Fruit fly (Drosophila melanogaster) whole organism, embryonic: Measurements from ENCODE around the gene bon.

Experiments used
- Bgb ChIP-seq: fragments of 200-800 bp; sonication (Bioruptor generic); IDR thresholded peaks from 2 replicates; pipeline ENCODE4 v1.3.6; 2022; ENCODE audit warnings: missing biosample characterization, missing genetic modification characterization; ENCODE audit not compliant: partially characterized antibody
- CG10267 ChIP-seq: fragments of 200-800 bp; sonication (Bioruptor generic); optimal IDR thresholded peaks from 2 replicates; lab custom pipeline; 2018; ENCODE audit warnings: missing biosample characterization, mild to moderate bottlenecking, missing genetic modification characterization, moderate library complexity
- CG10654 ChIP-seq: fragments of 200-800 bp; sonication (Bioruptor generic); optimal IDR thresholded peaks from 2 replicates; lab custom pipeline; 2016; ENCODE audit warnings: missing biosample characterization, missing genetic modification characterization
- CG10979 ChIP-seq: fragments of 200-800 bp; sonication (Bioruptor generic); optimal IDR thresholded peaks from 2 replicates; lab custom pipeline; 2018; ENCODE audit warnings: missing biosample characterization, mild to moderate bottlenecking, missing genetic modification characterization, moderate library complexity
- CG12236 ChIP-seq: fragments of 200-800 bp; sonication (Bioruptor generic); optimal IDR thresholded peaks from 2 replicates; lab custom pipeline; 2016; ENCODE audit warnings: missing biosample characterization, missing genetic modification characterization
- CG12391 ChIP-seq: fragments of 200-800 bp; sonication (Bioruptor generic); optimal IDR thresholded peaks from 3 replicates; lab custom pipeline; 2018; ENCODE audit warnings: missing biosample characterization, mild to moderate bottlenecking, missing genetic modification characterization, moderate library complexity
- CG13424 ChIP-seq: fragments of 200-800 bp; sonication (Bioruptor generic); optimal IDR thresholded peaks from 2 replicates; lab custom pipeline; 2019; ENCODE audit warnings: missing biosample characterization, mild to moderate bottlenecking, missing genetic modification characterization, moderate library complexity
- CG1647 ChIP-seq: fragments of 200-800 bp; sonication (Bioruptor generic); optimal IDR thresholded peaks from 3 replicates; lab custom pipeline; 2016; ENCODE audit warnings: missing biosample characterization, missing genetic modification characterization
- CG2116 ChIP-seq: fragments of 200-800 bp; sonication (Bioruptor generic); optimal IDR thresholded peaks from 3 replicates; lab custom pipeline; 2018; ENCODE audit warnings: missing biosample characterization, mild to moderate bottlenecking, missing genetic modification characterization
- CG2678 ChIP-seq: fragments of 200-800 bp; sonication (Bioruptor generic); optimal IDR thresholded peaks from 3 replicates; lab custom pipeline; 2019; ENCODE audit warnings: missing biosample characterization, mild to moderate bottlenecking, missing genetic modification characterization, moderate library complexity
- CG30403 ChIP-seq: fragments of 200-800 bp; sonication (Bioruptor generic); optimal IDR thresholded peaks from 3 replicates; lab custom pipeline; 2016; ENCODE audit warnings: missing biosample characterization, missing genetic modification characterization
- CG32532 ChIP-seq: fragments of 200-800 bp; sonication (Bioruptor generic); IDR thresholded peaks from 2 replicates; pipeline ENCODE4 v1.3.6; 2022; ENCODE audit warnings: missing biosample characterization, missing genetic modification characterization
- CG32767 ChIP-seq: fragments of 200-800 bp; sonication (Bioruptor generic); IDR thresholded peaks from 2 replicates; pipeline ENCODE4 v1.3.6; 2022; ENCODE audit warnings: missing biosample characterization, missing genetic modification characterization
- CG4328 ChIP-seq: fragments of 200-800 bp; sonication (Bioruptor generic); optimal IDR thresholded peaks from 3 replicates; lab custom pipeline; 2017; ENCODE audit warnings: missing biosample characterization, missing genetic modification reagents, missing genetic modification characterization
- CG5953 ChIP-seq: fragments of 200-800 bp; sonication (Bioruptor generic); IDR thresholded peaks from 2 replicates; pipeline ENCODE4 v1.3.6; 2022; ENCODE audit warnings: missing biosample characterization, missing genetic modification characterization
- CG7928 ChIP-seq: fragments of 200-800 bp; sonication (Bioruptor generic); optimal IDR thresholded peaks from 2 replicates; lab custom pipeline; 2017; ENCODE audit warnings: missing biosample characterization, mild to moderate bottlenecking, missing genetic modification characterization
- CG9727 ChIP-seq: fragments of 200-800 bp; sonication (Bioruptor generic); optimal IDR thresholded peaks from 3 replicates; lab custom pipeline; 2017; ENCODE audit warnings: missing biosample characterization, mild to moderate bottlenecking, missing genetic modification characterization
- CG9876 ChIP-seq: fragments of 200-800 bp; sonication (Bioruptor generic); optimal IDR thresholded peaks from 2 replicates; lab custom pipeline; 2016; ENCODE audit warnings: missing biosample characterization, missing genetic modification characterization
- CoRest ChIP-seq: fragments of 200-800 bp; sonication (Bioruptor generic); optimal IDR thresholded peaks from 3 replicates; lab custom pipeline; 2018; ENCODE audit warnings: missing biosample characterization, mild to moderate bottlenecking, missing genetic modification characterization, moderate library complexity
- Fer1 ChIP-seq: fragments of 200-800 bp; sonication (Bioruptor generic); optimal IDR thresholded peaks from 2 replicates; lab custom pipeline; 2017; ENCODE audit warnings: missing biosample characterization, mild to moderate bottlenecking, missing genetic modification characterization
- Fer3 ChIP-seq: fragments of 200-800 bp; sonication (Bioruptor generic); optimal IDR thresholded peaks from 2 replicates; lab custom pipeline; 2018; ENCODE audit warnings: missing biosample characterization, mild to moderate bottlenecking, missing genetic modification characterization, moderate library complexity
- HHEX ChIP-seq: fragments of 200-800 bp; sonication (Bioruptor generic); optimal IDR thresholded peaks from 3 replicates; lab custom pipeline; 2017; ENCODE audit warnings: missing biosample characterization, mild to moderate bottlenecking, missing genetic modification characterization, missing genetic modification reagents
- HLH54F ChIP-seq: fragments of 200-800 bp; sonication (Bioruptor generic); optimal IDR thresholded peaks from 3 replicates; lab custom pipeline; 2016; ENCODE audit warnings: missing biosample characterization, missing genetic modification characterization
- HLHmδ ChIP-seq: fragments of 200-800 bp; sonication (Bioruptor generic); optimal IDR thresholded peaks from 2 replicates; lab custom pipeline; 2018; ENCODE audit warnings: missing biosample characterization, mild to moderate bottlenecking, missing genetic modification characterization, moderate library complexity
- Hsf ChIP-seq: fragments of 200-800 bp; sonication (Bioruptor generic); optimal IDR thresholded peaks from 3 replicates; lab custom pipeline; 2016; ENCODE audit warnings: missing biosample characterization, missing genetic modification characterization
- Lhr ChIP-seq: fragments of 200-800 bp; sonication (Bioruptor generic); optimal IDR thresholded peaks from 3 replicates; lab custom pipeline; 2017; ENCODE audit warnings: mild to moderate bottlenecking, missing biosample characterization, missing genetic modification reagents, missing genetic modification characterization
- Neu2 ChIP-seq: fragments of 200-800 bp; sonication (Bioruptor generic); optimal IDR thresholded peaks from 3 replicates; lab custom pipeline; 2016; ENCODE audit warnings: missing biosample characterization, missing genetic modification characterization, borderline replicate concordance
- Nf-YA ChIP-seq: fragments of 200-800 bp; sonication (Bioruptor generic); IDR thresholded peaks from 2 replicates; pipeline ENCODE4 v1.3.6; 2022; ENCODE audit warnings: missing biosample characterization, missing genetic modification characterization
- Opbp ChIP-seq: fragments of 200-800 bp; sonication (Bioruptor generic); IDR thresholded peaks from 3 replicates; pipeline ENCODE4 v1.3.6; 2022; ENCODE audit warnings: missing biosample characterization, missing genetic modification characterization; ENCODE audit not compliant: partially characterized antibody
- PHDP ChIP-seq: fragments of 200-800 bp; sonication (Bioruptor generic); optimal IDR thresholded peaks from 3 replicates; lab custom pipeline; 2018; ENCODE audit warnings: missing biosample characterization, mild to moderate bottlenecking, missing genetic modification characterization, moderate library complexity
- Pdp1 ChIP-seq, 2 experiments: fragments of 200-800 bp; sonication (Bioruptor generic); optimal IDR thresholded peaks; 3 replicates each; lab custom pipeline; 2016; ENCODE audit warnings: missing biosample characterization in 2 of 2, missing genetic modification characterization in 2 of 2, mild to moderate bottlenecking in 1 of 2, moderate library complexity in 1 of 2
- Ptx1 ChIP-seq: fragments of 200-800 bp; sonication (Bioruptor generic); IDR thresholded peaks from 2 replicates; pipeline ENCODE4 v1.3.6; 2022; ENCODE audit warnings: missing biosample characterization, missing genetic modification characterization
- bsh ChIP-seq, 2 experiments: fragments of 200-800 bp; sonication (Bioruptor generic); optimal IDR thresholded peaks; 2 replicates each; lab custom pipeline; 2017 to 2018; ENCODE audit warnings: mild to moderate bottlenecking in 2 of 2, missing biosample characterization in 2 of 2, missing genetic modification characterization in 2 of 2, moderate library complexity in 1 of 2
- cato ChIP-seq: fragments of 200-800 bp; sonication (Bioruptor generic); optimal IDR thresholded peaks from 2 replicates; lab custom pipeline; 2016; ENCODE audit warnings: missing biosample characterization, missing genetic modification characterization, borderline replicate concordance
- gsb-n ChIP-seq: fragments of 200-800 bp; sonication (Bioruptor generic); optimal IDR thresholded peaks from 3 replicates; lab custom pipeline; 2018; ENCODE audit warnings: missing biosample characterization, mild to moderate bottlenecking, missing genetic modification characterization
- hkb ChIP-seq, 2 experiments: fragments of 200-800 bp in 1 of 2; fragments of >200 bp in 1 of 2; sonication (Bioruptor generic) in 1 of 2; IDR thresholded peaks in 1 of 2; optimal IDR thresholded peaks in 1 of 2; 2 replicates each; pipeline versions ENCODE4 v1.3.6 to Lab custom; 2017 to 2022; ENCODE audit warnings: missing biosample characterization in 1 of 2, missing genetic modification characterization in 1 of 2
- lmd ChIP-seq: fragments of 200-800 bp; sonication (Bioruptor generic); IDR thresholded peaks from 2 replicates; pipeline ENCODE4 v1.3.6; 2022; ENCODE audit warnings: missing biosample characterization, missing genetic modification characterization
- nmo ChIP-seq: fragments of 200-800 bp; sonication (Bioruptor generic); optimal IDR thresholded peaks from 2 replicates; lab custom pipeline; 2018; ENCODE audit warnings: missing biosample characterization, mild to moderate bottlenecking, missing genetic modification characterization, moderate library complexity
- onecut ChIP-seq: fragments of 200-800 bp; sonication (Bioruptor generic); IDR thresholded peaks from 2 replicates; pipeline ENCODE4 v1.3.6; 2022; ENCODE audit warnings: missing biosample characterization, missing genetic modification characterization
- pfk ChIP-seq: fragments of 200-800 bp; sonication (Bioruptor generic); optimal IDR thresholded peaks from 2 replicates; lab custom pipeline; 2018; ENCODE audit warnings: missing biosample characterization, mild to moderate bottlenecking, missing genetic modification characterization, moderate library complexity
- phol ChIP-seq: fragments of 200-800 bp; sonication (Bioruptor generic); optimal IDR thresholded peaks from 3 replicates; lab custom pipeline; 2018; ENCODE audit warnings: missing biosample characterization, mild to moderate bottlenecking, missing genetic modification characterization, moderate library complexity
- ranshi ChIP-seq: fragments of 200-800 bp; sonication (Bioruptor generic); IDR thresholded peaks from 2 replicates; pipeline ENCODE4 v1.3.6; 2022; ENCODE audit warnings: missing biosample characterization, missing genetic modification characterization
- seq ChIP-seq: fragments of 200-800 bp; sonication (Bioruptor generic); IDR thresholded peaks from 2 replicates; pipeline ENCODE4 v1.3.6; 2022; ENCODE audit warnings: missing biosample characterization, missing genetic modification characterization
- stc ChIP-seq: fragments of 200-800 bp; sonication (Bioruptor generic); IDR thresholded peaks from 2 replicates; pipeline ENCODE4 v1.3.6; 2022; ENCODE audit warnings: missing biosample characterization, missing genetic modification characterization
- tio ChIP-seq: fragments of 200-800 bp; sonication (Bioruptor generic); optimal IDR thresholded peaks from 2 replicates; lab custom pipeline; 2017; ENCODE audit warnings: missing biosample characterization, missing genetic modification characterization, inconsistent platforms
- tup ChIP-seq: fragments of 200-800 bp; sonication (Bioruptor generic); optimal IDR thresholded peaks from 2 replicates; lab custom pipeline; 2016; ENCODE audit warnings: missing biosample characterization, mild to moderate bottlenecking, missing genetic modification characterization, moderate library complexity
- twi ChIP-seq: fragments of 200-800 bp; optimal IDR thresholded peaks from 2 replicates; lab custom pipeline; 2019; ENCODE audit warnings: missing biosample characterization, mild to moderate bottlenecking, missing genetic modification characterization, moderate library complexity
- usp ChIP-seq: fragments of >200 bp; optimal IDR thresholded peaks from 2 replicates; lab custom pipeline; 2017; ENCODE audit warnings: missing biosample characterization, missing genetic modification characterization
- zen ChIP-seq: fragments of 200-800 bp; sonication (Bioruptor generic); optimal IDR thresholded peaks from 3 replicates; lab custom pipeline; 2018; ENCODE audit warnings: missing biosample characterization, mild to moderate bottlenecking, missing genetic modification characterization, moderate library complexity

bon gene

dm6 chr3R:20588480-20588785, 4.5 kb upstream of the bon start, which contains the start of gene Srp72 (continued):
- TF ChIP-seq Fer3 (peak; percentile 57), stc (peak; percentile 45; the same call in 1 of the 2 replicates), phol (tag; lab: Kevin White, UChicago) (peak; percentile 85), Ptx1 (peak; percentile 42; the same call in 1 of the 2 replicates), nmo (GFP tag; lab: Kevin White, UChicago) (peak; percentile 63), hkb (optimal IDR thresholded peaks at IDR 0.05; lab: Kevin White, UChicago) (no peak), hkb (GFP tag; IDR thresholded peaks at IDR 0.05; lab: Robert Waterston, UW) (peak; percentile 63), Opbp (no peak), CG13424 (tag; lab: Kevin White, UChicago) (peak; percentile 55), CG2116 (GFP tag; lab: Kevin White, UChicago) (peak; percentile 18), CG10979 (tag; lab: Kevin White, UChicago) (peak; percentile 11), CG30403 (GFP tag; lab: Kevin White, UChicago) (peak; percentile 68), Bgb (GFP tag; lab: Robert Waterston, UW) (no peak), CG32532 (GFP tag; lab: Robert Waterston, UW) (peak; percentile 63; the same call in 1 of the 2 replicates), HLHmδ (GFP tag; lab: Kevin White, UChicago) (no peak), ranshi (GFP tag; lab: Robert Waterston, UW) (no peak), CG9876 (GFP tag; lab: Kevin White, UChicago) (no peak), bsh (GFP tag; optimal IDR thresholded peaks at IDR 0.05; lab: Kevin White, UChicago) (peak in 1 of 2 experiments; percentile 47), CG10267 (tag; lab: Kevin White, UChicago) (peak; percentile 74), CG1647 (GFP tag; lab: Kevin White, UChicago) (peak; percentile 17), HHEX (peak; percentile 22), Hsf (GFP tag; lab: Kevin White, UChicago) (peak; percentile 48), twi (tag; lab: Kevin White, UChicago) (peak; percentile 28), seq (GFP tag; lab: Robert Waterston, UW) (peak; percentile 38; the same call in 1 of the 2 replicates), Neu2 (GFP tag; lab: Kevin White, UChicago) (no peak), Lhr (GFP tag; lab: Kevin White, UChicago) (peak; percentile 26), CG2678 (peak; percentile 68), gsb-n (tag; lab: Kevin White, UChicago) (peak; percentile 51), pfk (no peak), HLH54F (GFP tag; lab: Kevin White, UChicago) (peak; percentile 2), CG4328 (peak; percentile 29), CG5953 (GFP tag; lab: Robert Waterston, UW) (no peak), CG10654 (GFP tag; lab: Kevin White, UChicago) (peak; percentile 51), Fer1 (peak; percentile 18), Nf-YA (GFP tag; lab: Robert Waterston, UW) (no peak), usp (GFP tag; lab: Kevin White, UChicago) (no peak), CG12236 (GFP tag; lab: Kevin White, UChicago) (no peak), CG12391 (peak; percentile 78), tio (GFP tag; lab: Kevin White, UChicago) (peak; percentile 29), CG7928 (GFP tag; lab: Kevin White, UChicago) (peak; percentile 43), zen (peak; percentile 80), cato (GFP tag; lab: Kevin White, UChicago) (no peak), Pdp1 (GFP tag; optimal IDR thresholded peaks at IDR 0.05; lab: Kevin White, UChicago) (peak in 1 of 2 experiments; percentile 2), lmd (peak; percentile 37; the same call in 1 of the 2 replicates), CG9727 (GFP tag; lab: Kevin White, UChicago) (peak; percentile 66), CoRest (tag; lab: Kevin White, UChicago) (peak; percentile 42), CG32767 (GFP tag; lab: Robert Waterston, UW) (no peak; the same call in 1 of the 2 replicates), tup (GFP tag; lab: Kevin White, UChicago) (peak; percentile 16), PHDP (tag; lab: Kevin White, UChicago) (peak; percentile 15), onecut (GFP tag; lab: Robert Waterston, UW) (no peak)
